Fruit fly (Drosophila melanogaster) Kc167 (cell line): ENCODE data around the gene CarT.

Source experiments
- Myc ChIP-seq: fragments of >200 bp; optimal IDR thresholded peaks from 2 replicates; lab custom pipeline; 2017; ENCODE audit warnings: missing external identifiers
- Sin3A ChIP-seq: fragments of >200 bp; optimal IDR thresholded peaks from 2 replicates; lab custom pipeline; 2018; ENCODE audit warnings: missing external identifiers
- h ChIP-seq: fragments of >200 bp; optimal IDR thresholded peaks from 3 replicates; lab custom pipeline; 2018; ENCODE audit warnings: missing external identifiers
- insv ChIP-seq: fragments of >200 bp; optimal IDR thresholded peaks from 3 replicates; lab custom pipeline; 2018; ENCODE audit warnings: missing external identifiers
- psq ChIP-seq: fragments of >200 bp; optimal IDR thresholded peaks from 2 replicates; lab custom pipeline; 2017; ENCODE audit warnings: missing external identifiers

- TF ChIP-seq h (lab: Kevin White, UChicago) (no peak), Sin3A (lab: Kevin White, UChicago) (no peak), psq (no peak), Myc (lab: Kevin White, UChicago) (no peak), insv (lab: Kevin White, UChicago) (no peak)
Measured at dm6 chr2L:20688722-20689121, 41.4 kb downstream of the CarT start.
